Fruit fly (Drosophila melanogaster) whole organism, embryonic: ENCODE data around the gene MED15.

ENCODE experiments used
- BtbVII ChIP-seq: fragments of 200-800 bp; sonication (Bioruptor generic); optimal IDR thresholded peaks from 3 replicates; lab custom pipeline; 2017; ENCODE audit warnings: missing biosample characterization, mild to moderate bottlenecking, missing genetic modification characterization
- CG1024 ChIP-seq: fragments of 200-800 bp; sonication (Bioruptor generic); IDR thresholded peaks from 2 replicates; pipeline ENCODE4 v1.3.6; 2022; ENCODE audit warnings: missing biosample characterization, missing genetic modification characterization
- CG10267 ChIP-seq: fragments of 200-800 bp; sonication (Bioruptor generic); optimal IDR thresholded peaks from 2 replicates; lab custom pipeline; 2018; ENCODE audit warnings: missing biosample characterization, mild to moderate bottlenecking, missing genetic modification characterization, moderate library complexity
- CG10366 ChIP-seq: fragments of 200-800 bp; sonication (Bioruptor generic); IDR thresholded peaks from 2 replicates; pipeline ENCODE4 v1.3.6; 2022; ENCODE audit warnings: missing biosample characterization, missing genetic modification characterization
- CG10959 ChIP-seq: fragments of 200-800 bp; sonication (Bioruptor generic); IDR thresholded peaks from 2 replicates; pipeline ENCODE4 v1.3.6; 2022; ENCODE audit warnings: missing biosample characterization, missing genetic modification characterization
- CG12236 ChIP-seq: fragments of 200-800 bp; sonication (Bioruptor generic); optimal IDR thresholded peaks from 2 replicates; lab custom pipeline; 2016; ENCODE audit warnings: missing biosample characterization, missing genetic modification characterization
- CG12299 ChIP-seq: fragments of 200-800 bp; sonication (Bioruptor generic); optimal IDR thresholded peaks from 2 replicates; lab custom pipeline; 2018; ENCODE audit warnings: missing biosample characterization, mild to moderate bottlenecking, missing genetic modification characterization
- CG12769 ChIP-seq: fragments of 200-800 bp; sonication (Bioruptor generic); optimal IDR thresholded peaks from 2 replicates; lab custom pipeline; 2019; ENCODE audit warnings: missing biosample characterization, mild to moderate bottlenecking, missing genetic modification characterization, moderate library complexity
- CG15011 ChIP-seq: fragments of 200-800 bp; sonication (Bioruptor generic); optimal IDR thresholded peaks from 3 replicates; lab custom pipeline; 2018; ENCODE audit warnings: missing biosample characterization, mild to moderate bottlenecking, missing genetic modification characterization
- CG17385 ChIP-seq: fragments of 200-800 bp; sonication (Bioruptor generic); optimal IDR thresholded peaks from 3 replicates; lab custom pipeline; 2018; ENCODE audit warnings: missing biosample characterization, mild to moderate bottlenecking, missing genetic modification characterization
- CG17802 ChIP-seq: fragments of 200-800 bp; sonication (Bioruptor generic); optimal IDR thresholded peaks from 2 replicates; lab custom pipeline; 2018; ENCODE audit warnings: missing biosample characterization, mild to moderate bottlenecking, missing genetic modification characterization, moderate library complexity
- CG17829 ChIP-seq: fragments of 200-800 bp; optimal IDR thresholded peaks from 2 replicates; lab custom pipeline; 2019; ENCODE audit warnings: missing biosample characterization, mild to moderate bottlenecking, missing genetic modification characterization, moderate library complexity
- CG2202 ChIP-seq: fragments of 200-800 bp; sonication (Bioruptor generic); optimal IDR thresholded peaks from 2 replicates; lab custom pipeline; 2018; ENCODE audit warnings: missing biosample characterization, mild to moderate bottlenecking, missing genetic modification characterization
- CG2678 ChIP-seq: fragments of 200-800 bp; sonication (Bioruptor generic); optimal IDR thresholded peaks from 3 replicates; lab custom pipeline; 2019; ENCODE audit warnings: missing biosample characterization, mild to moderate bottlenecking, missing genetic modification characterization, moderate library complexity
- CG6813 ChIP-seq: fragments of 200-800 bp; sonication (Bioruptor generic); optimal IDR thresholded peaks from 2 replicates; lab custom pipeline; 2017; ENCODE audit warnings: missing biosample characterization, missing genetic modification characterization, mild to moderate bottlenecking, moderate library complexity, missing genetic modification reagents
- CG7357 ChIP-seq: fragments of 200-800 bp; sonication (Bioruptor generic); IDR thresholded peaks from 3 replicates; pipeline ENCODE4 v1.3.6; 2022; ENCODE audit warnings: missing biosample characterization, missing genetic modification characterization
- CG7987 ChIP-seq: fragments of 200-800 bp; sonication (Bioruptor generic); optimal IDR thresholded peaks from 2 replicates; lab custom pipeline; 2018; ENCODE audit warnings: missing biosample characterization, mild to moderate bottlenecking, missing genetic modification characterization, moderate library complexity
- CG8924 ChIP-seq: fragments of 200-800 bp; optimal IDR thresholded peaks from 3 replicates; lab custom pipeline; 2019; ENCODE audit warnings: missing biosample characterization, mild to moderate bottlenecking, missing genetic modification characterization, moderate library complexity
- CkIIα-i1 ChIP-seq: fragments of 200-800 bp; sonication (Bioruptor generic); IDR thresholded peaks from 2 replicates; pipeline ENCODE4 v1.3.6; 2022; ENCODE audit warnings: missing biosample characterization, missing genetic modification characterization
- Fer3 ChIP-seq: fragments of 200-800 bp; sonication (Bioruptor generic); optimal IDR thresholded peaks from 2 replicates; lab custom pipeline; 2018; ENCODE audit warnings: missing biosample characterization, mild to moderate bottlenecking, missing genetic modification characterization, moderate library complexity
- HHEX ChIP-seq: fragments of 200-800 bp; sonication (Bioruptor generic); optimal IDR thresholded peaks from 3 replicates; lab custom pipeline; 2017; ENCODE audit warnings: missing biosample characterization, mild to moderate bottlenecking, missing genetic modification characterization, missing genetic modification reagents
- Hand ChIP-seq: fragments of 200-800 bp; sonication (Bioruptor generic); optimal IDR thresholded peaks from 2 replicates; lab custom pipeline; 2017; ENCODE audit warnings: mild to moderate bottlenecking, missing biosample characterization, missing genetic modification reagents, missing genetic modification characterization
- Hmr ChIP-seq: fragments of 200-800 bp; sonication (Bioruptor generic); optimal IDR thresholded peaks from 3 replicates; lab custom pipeline; 2017; ENCODE audit warnings: mild to moderate bottlenecking, missing biosample characterization, missing genetic modification reagents, missing genetic modification characterization
- Hr3 ChIP-seq: fragments of 200-800 bp; sonication (Bioruptor generic); optimal IDR thresholded peaks from 3 replicates; lab custom pipeline; 2016; ENCODE audit warnings: missing biosample characterization, missing genetic modification characterization
- Hsf ChIP-seq: fragments of 200-800 bp; sonication (Bioruptor generic); optimal IDR thresholded peaks from 3 replicates; lab custom pipeline; 2016; ENCODE audit warnings: missing biosample characterization, missing genetic modification characterization
- Mad ChIP-seq: fragments of 200-800 bp; sonication (Bioruptor generic); optimal IDR thresholded peaks from 2 replicates; lab custom pipeline; 2016; ENCODE audit warnings: missing biosample characterization, missing genetic modification characterization
- NC2α ChIP-seq: fragments of 200-800 bp; sonication (Bioruptor generic); optimal IDR thresholded peaks from 2 replicates; lab custom pipeline; 2016; ENCODE audit warnings: missing biosample characterization, missing genetic modification characterization
- Xbp1 ChIP-seq: fragments of 200-800 bp; sonication (Bioruptor generic); optimal IDR thresholded peaks from 3 replicates; lab custom pipeline; 2016; ENCODE audit warnings: missing biosample characterization, mild to moderate bottlenecking, missing genetic modification characterization
- az2 ChIP-seq: fragments of 200-800 bp; sonication (Bioruptor generic); optimal IDR thresholded peaks from 3 replicates; lab custom pipeline; 2016; ENCODE audit warnings: missing biosample characterization, missing genetic modification characterization
- bsh ChIP-seq, 2 experiments: fragments of 200-800 bp; sonication (Bioruptor generic); optimal IDR thresholded peaks; 2 replicates each; lab custom pipeline; 2017 to 2018; ENCODE audit warnings: mild to moderate bottlenecking in 2 of 2, missing biosample characterization in 2 of 2, missing genetic modification characterization in 2 of 2, moderate library complexity in 1 of 2
- cato ChIP-seq: fragments of 200-800 bp; sonication (Bioruptor generic); optimal IDR thresholded peaks from 2 replicates; lab custom pipeline; 2016; ENCODE audit warnings: missing biosample characterization, missing genetic modification characterization, borderline replicate concordance
- chinmo ChIP-seq: fragments of 200-800 bp; sonication (Bioruptor generic); IDR thresholded peaks from 4 replicates; pipeline ENCODE4 v1.3.6; 2022; ENCODE audit warnings: missing biosample characterization, missing genetic modification characterization; ENCODE audit not compliant: partially characterized antibody
- croc ChIP-seq: fragments of 200-800 bp; sonication (Bioruptor generic); conservative IDR thresholded peaks from 3 replicates; pipeline ENCODE4 v1.3.6; 2022; ENCODE audit warnings: missing biosample characterization, missing genetic modification characterization
- dmrt99B ChIP-seq: fragments of 200-800 bp; sonication (Bioruptor generic); optimal IDR thresholded peaks from 2 replicates; lab custom pipeline; 2018; ENCODE audit warnings: missing biosample characterization, mild to moderate bottlenecking, missing genetic modification characterization, moderate library complexity
- dpn ChIP-seq, 2 experiments: fragments of 200-800 bp; sonication (Bioruptor generic); optimal IDR thresholded peaks; 3 replicates each; lab custom pipeline; 2016; ENCODE audit warnings: missing biosample characterization in 2 of 2, missing genetic modification characterization in 2 of 2
- ewg ChIP-seq: fragments of 200-800 bp; sonication (Bioruptor generic); optimal IDR thresholded peaks from 3 replicates; lab custom pipeline; 2017; ENCODE audit warnings: mild to moderate bottlenecking, missing biosample characterization, missing genetic modification reagents, missing genetic modification characterization
- fd3F ChIP-seq: fragments of 200-800 bp; sonication (Bioruptor generic); optimal IDR thresholded peaks from 2 replicates; lab custom pipeline; 2018; ENCODE audit warnings: missing biosample characterization, mild to moderate bottlenecking, missing genetic modification characterization, moderate library complexity
- gem ChIP-seq: fragments of 200-800 bp; sonication (Bioruptor generic); optimal IDR thresholded peaks from 2 replicates; lab custom pipeline; 2019; ENCODE audit warnings: missing biosample characterization, mild to moderate bottlenecking, missing genetic modification characterization, moderate library complexity
- lab ChIP-seq: fragments of 200-800 bp; sonication (Bioruptor generic); optimal IDR thresholded peaks from 3 replicates; lab custom pipeline; 2017; ENCODE audit warnings: missing biosample characterization, missing genetic modification characterization, mild to moderate bottlenecking, moderate library complexity, missing genetic modification reagents
- lilli ChIP-seq: fragments of 200-800 bp; sonication (Bioruptor generic); optimal IDR thresholded peaks from 3 replicates; lab custom pipeline; 2016; ENCODE audit warnings: missing biosample characterization, missing genetic modification characterization
- lola ChIP-seq, 3 experiments: fragments of >200 bp in 2 of 3; fragments of 200-800 bp in 1 of 3; sonication (Bioruptor generic) in 1 of 3; optimal IDR thresholded peaks; 2 replicates each; lab custom pipeline; 2017 to 2019; ENCODE audit warnings: missing biosample characterization in 3 of 3, missing genetic modification characterization in 3 of 3, mild to moderate bottlenecking in 1 of 3, moderate library complexity in 1 of 3
- nau ChIP-seq: fragments of 200-800 bp; sonication (Bioruptor generic); optimal IDR thresholded peaks from 3 replicates; lab custom pipeline; 2017; ENCODE audit warnings: missing biosample characterization, mild to moderate bottlenecking, missing genetic modification characterization, missing genetic modification reagents
- pum ChIP-seq: fragments of 200-800 bp; sonication (Bioruptor generic); optimal IDR thresholded peaks from 2 replicates; lab custom pipeline; 2016; ENCODE audit warnings: missing biosample characterization, missing genetic modification characterization
- run ChIP-seq: fragments of 200-800 bp; sonication (Bioruptor generic); optimal IDR thresholded peaks from 3 replicates; lab custom pipeline; 2018; ENCODE audit warnings: missing biosample characterization, mild to moderate bottlenecking, missing genetic modification characterization
- tap ChIP-seq: fragments of 200-800 bp; optimal IDR thresholded peaks from 3 replicates; lab custom pipeline; 2019; ENCODE audit warnings: missing biosample characterization, mild to moderate bottlenecking, missing genetic modification characterization, moderate library complexity
- tgo ChIP-seq: fragments of 200-800 bp; sonication (Bioruptor generic); IDR thresholded peaks from 3 replicates; pipeline ENCODE4 v1.3.6; 2022; ENCODE audit warnings: missing biosample characterization, missing genetic modification characterization
- trh ChIP-seq: fragments of 200-800 bp; sonication (Bioruptor generic); optimal IDR thresholded peaks from 2 replicates; lab custom pipeline; 2016; ENCODE audit warnings: missing biosample characterization, missing genetic modification characterization
- unpg ChIP-seq: fragments of 200-800 bp; sonication (Bioruptor generic); optimal IDR thresholded peaks from 3 replicates; lab custom pipeline; 2018; ENCODE audit warnings: missing biosample characterization, mild to moderate bottlenecking, missing genetic modification characterization, moderate library complexity

The MED15 gene

dm6 chr2L:471021-471479, 1.8 kb upstream of the MED15 start (continued):
- TF ChIP-seq unpg (GFP tag; lab: Kevin White, UChicago) (peak; percentile 83), dpn (GFP tag; optimal IDR thresholded peaks at IDR 0.05; lab: Kevin White, UChicago) (peak in 1 of 2 experiments; percentile 20), lab (GFP tag; lab: Kevin White, UChicago) (peak; percentile 76), Hsf (GFP tag; lab: Kevin White, UChicago) (peak; percentile 21), tap (peak; percentile 67), CG2678 (peak; percentile 83), CG2202 (tag; lab: Kevin White, UChicago) (peak; percentile 22), lola (GFP tag; optimal IDR thresholded peaks at IDR 0.05; lab: Kevin White, UChicago) (peak in 2 of 3 experiments; percentile 27 to 31), CG7987 (GFP tag; lab: Kevin White, UChicago) (no peak), CG10366 (GFP tag; lab: Robert Waterston, UW) (no peak), CG17802 (tag; lab: Kevin White, UChicago) (peak; percentile 20), Hmr (GFP tag; lab: Kevin White, UChicago) (peak; percentile 76), CG12299 (peak; percentile 25), Mad (GFP tag; lab: Kevin White, UChicago) (no peak), cato (GFP tag; lab: Kevin White, UChicago) (peak; percentile 17), Xbp1 (GFP tag; lab: Kevin White, UChicago) (peak; percentile 61), NC2α (no peak), CG15011 (GFP tag; lab: Kevin White, UChicago) (peak; percentile 29), dmrt99B (tag; lab: Kevin White, UChicago) (peak; percentile 83), CG17829 (tag; lab: Kevin White, UChicago) (peak; percentile 35), az2 (peak; percentile 39), CG1024 (GFP tag; lab: Robert Waterston, UW) (0 out of 2 replicates have a peak, but pooled peaks have one; percentile 18), ewg (peak; percentile 52), Hr3 (GFP tag; lab: Kevin White, UChicago) (peak; percentile 41), CG7357 (GFP tag; lab: Robert Waterston, UW) (peak; percentile 55; the same call in 1 of the 3 replicates), trh (peak; percentile 27), fd3F (peak; percentile 41), bsh (GFP tag; optimal IDR thresholded peaks at IDR 0.05; lab: Kevin White, UChicago) (peak in 1 of 2 experiments; percentile 77), HHEX (GFP tag; lab: Kevin White, UChicago) (peak; percentile 44), BtbVII (peak; percentile 59), tgo (GFP tag; lab: Robert Waterston, UW) (0 out of 3 replicates have a peak, but pooled peaks have one; percentile 74), CG6813 (GFP tag; lab: Kevin White, UChicago) (peak; percentile 1), CG10959 (no peak), lilli (GFP tag; lab: Kevin White, UChicago) (no peak), Fer3 (tag; lab: Kevin White, UChicago) (peak; percentile 73), run (tag; lab: Kevin White, UChicago) (peak; percentile 68), CG12236 (GFP tag; lab: Kevin White, UChicago) (no peak), CG12769 (tag; lab: Kevin White, UChicago) (no peak), nau (peak; percentile 20), gem (peak; percentile 92), CkIIα-i1 (GFP tag; lab: Robert Waterston, UW) (no peak), CG10267 (tag; lab: Kevin White, UChicago) (peak; percentile 50), croc (peak; percentile 18; the same call in 1 of the 3 replicates), pum (GFP tag; lab: Kevin White, UChicago) (no peak), CG17385 (GFP tag; lab: Kevin White, UChicago) (peak; percentile 70), Hand (GFP tag; lab: Kevin White, UChicago) (peak; percentile 33), chinmo (GFP tag; lab: Robert Waterston, UW) (peak; percentile 64; the same call in 2 of the 4 replicates), CG8924 (tag; lab: Kevin White, UChicago) (peak; percentile 56)
